Fruit fly (Drosophila melanogaster) whole organism, embryonic: Measurements from ENCODE around the gene CG12116.
A peak's percentile ranks its signal among the peaks of the same experiment; 100 is the strongest.

Source experiments
- CG10209 ChIP-seq: fragments of 200-800 bp; sonication (Bioruptor generic); optimal IDR thresholded peaks from 3 replicates; lab custom pipeline; 2017; ENCODE audit warnings: missing biosample characterization, mild to moderate bottlenecking, missing genetic modification characterization, missing genetic modification reagents
- CG11093 ChIP-seq: fragments of 200-800 bp; sonication (Bioruptor generic); IDR thresholded peaks from 3 replicates; pipeline ENCODE4 v1.3.6; 2022; ENCODE audit warnings: missing biosample characterization, missing genetic modification characterization
- CG11560 ChIP-seq: fragments of 200-800 bp; sonication (Bioruptor generic); IDR thresholded peaks from 3 replicates; pipeline ENCODE4 v1.3.6; 2022; ENCODE audit warnings: missing biosample characterization, missing genetic modification characterization
- CG12219 ChIP-seq: fragments of 200-800 bp; sonication (Bioruptor generic); optimal IDR thresholded peaks from 3 replicates; lab custom pipeline; 2018; ENCODE audit warnings: missing biosample characterization, mild to moderate bottlenecking, missing genetic modification characterization
- CG16779 ChIP-seq: fragments of 200-800 bp; sonication (Bioruptor generic); IDR thresholded peaks from 2 replicates; pipeline ENCODE4 v1.3.6; 2022; ENCODE audit warnings: missing biosample characterization, missing genetic modification characterization
- CG1792 ChIP-seq: fragments of 200-800 bp; sonication (Bioruptor generic); optimal IDR thresholded peaks from 2 replicates; lab custom pipeline; 2016; ENCODE audit warnings: missing biosample characterization, missing genetic modification characterization
- CG2129 ChIP-seq: fragments of 200-800 bp; sonication (Bioruptor generic); IDR thresholded peaks from 2 replicates; pipeline ENCODE4 v1.3.6; 2022; ENCODE audit warnings: missing biosample characterization, missing genetic modification characterization; ENCODE audit not compliant: partially characterized antibody
- CG2678 ChIP-seq: fragments of 200-800 bp; sonication (Bioruptor generic); optimal IDR thresholded peaks from 3 replicates; lab custom pipeline; 2019; ENCODE audit warnings: missing biosample characterization, mild to moderate bottlenecking, missing genetic modification characterization, moderate library complexity
- CG30020 ChIP-seq: fragments of 200-800 bp; optimal IDR thresholded peaks from 2 replicates; lab custom pipeline; 2019; ENCODE audit warnings: missing biosample characterization, mild to moderate bottlenecking, missing genetic modification characterization, moderate library complexity
- CG34422 ChIP-seq: fragments of 200-800 bp; sonication (Bioruptor generic); IDR thresholded peaks from 3 replicates; pipeline ENCODE4 v1.3.6; 2022; ENCODE audit warnings: missing biosample characterization, missing genetic modification characterization
- CG4820 ChIP-seq: fragments of 200-800 bp; sonication (Bioruptor generic); optimal IDR thresholded peaks from 3 replicates; lab custom pipeline; 2016; ENCODE audit warnings: missing biosample characterization, missing genetic modification characterization
- CG6272 ChIP-seq: fragments of 200-800 bp; sonication (Bioruptor generic); IDR thresholded peaks from 2 replicates; pipeline ENCODE4 v1.3.6; 2022; ENCODE audit warnings: missing biosample characterization, missing genetic modification characterization
- CG6683 ChIP-seq: fragments of 200-800 bp; sonication (Bioruptor generic); optimal IDR thresholded peaks from 2 replicates; lab custom pipeline; 2017; ENCODE audit warnings: missing biosample characterization, mild to moderate bottlenecking, missing genetic modification characterization, missing genetic modification reagents
- CG6813 ChIP-seq: fragments of 200-800 bp; sonication (Bioruptor generic); optimal IDR thresholded peaks from 2 replicates; lab custom pipeline; 2017; ENCODE audit warnings: missing biosample characterization, missing genetic modification characterization, mild to moderate bottlenecking, moderate library complexity, missing genetic modification reagents
- CG7556 ChIP-seq: fragments of 200-800 bp; sonication (Bioruptor generic); optimal IDR thresholded peaks from 2 replicates; lab custom pipeline; 2017; ENCODE audit warnings: missing biosample characterization, mild to moderate bottlenecking, missing genetic modification characterization
- CTCF ChIP-seq: fragments of 200-800 bp; sonication (Bioruptor generic); optimal IDR thresholded peaks from 2 replicates; lab custom pipeline; 2017; ENCODE audit warnings: missing biosample characterization, mild to moderate bottlenecking, missing genetic modification characterization, moderate library complexity
- Camta ChIP-seq: fragments of 200-800 bp; sonication (Bioruptor generic); optimal IDR thresholded peaks from 2 replicates; lab custom pipeline; 2016; ENCODE audit warnings: missing biosample characterization, missing genetic modification characterization
- CoRest ChIP-seq: fragments of 200-800 bp; sonication (Bioruptor generic); optimal IDR thresholded peaks from 3 replicates; lab custom pipeline; 2018; ENCODE audit warnings: missing biosample characterization, mild to moderate bottlenecking, missing genetic modification characterization, moderate library complexity
- Dbx ChIP-seq: fragments of 200-800 bp; sonication (Bioruptor generic); IDR thresholded peaks from 3 replicates; pipeline ENCODE4 v1.3.6; 2022; ENCODE audit warnings: missing biosample characterization, missing genetic modification characterization
- Eip74EF ChIP-seq, 2 experiments: fragments of 200-800 bp in 1 of 2; fragments of >200 bp in 1 of 2; sonication (Bioruptor generic) in 1 of 2; optimal IDR thresholded peaks; 2 replicates each; lab custom pipeline; 2017 to 2019; ENCODE audit warnings: missing biosample characterization in 2 of 2, missing genetic modification characterization in 2 of 2, mild to moderate bottlenecking in 1 of 2, moderate library complexity in 1 of 2
- Fer3 ChIP-seq: fragments of 200-800 bp; sonication (Bioruptor generic); optimal IDR thresholded peaks from 2 replicates; lab custom pipeline; 2018; ENCODE audit warnings: missing biosample characterization, mild to moderate bottlenecking, missing genetic modification characterization, moderate library complexity
- GATAe ChIP-seq: fragments of 200-800 bp; sonication (Bioruptor generic); conservative IDR thresholded peaks from 2 replicates; pipeline ENCODE4 v1.3.6; 2022; ENCODE audit warnings: missing biosample characterization, missing genetic modification characterization
- Gsc ChIP-seq: fragments of 200-800 bp; sonication (Bioruptor generic); IDR thresholded peaks from 2 replicates; pipeline ENCODE4 v1.3.6; 2022; ENCODE audit warnings: missing biosample characterization, missing genetic modification characterization
- HHEX ChIP-seq: fragments of 200-800 bp; sonication (Bioruptor generic); optimal IDR thresholded peaks from 3 replicates; lab custom pipeline; 2017; ENCODE audit warnings: missing biosample characterization, mild to moderate bottlenecking, missing genetic modification characterization, missing genetic modification reagents
- HLH54F ChIP-seq: fragments of 200-800 bp; sonication (Bioruptor generic); optimal IDR thresholded peaks from 3 replicates; lab custom pipeline; 2016; ENCODE audit warnings: missing biosample characterization, missing genetic modification characterization
- NK7.1 ChIP-seq: fragments of 200-800 bp; sonication (Bioruptor generic); optimal IDR thresholded peaks from 3 replicates; lab custom pipeline; 2016; ENCODE audit warnings: missing biosample characterization, missing genetic modification characterization
- Neu2 ChIP-seq: fragments of 200-800 bp; sonication (Bioruptor generic); optimal IDR thresholded peaks from 3 replicates; lab custom pipeline; 2016; ENCODE audit warnings: missing biosample characterization, missing genetic modification characterization, borderline replicate concordance
- Nf-YC ChIP-seq: fragments of 200-800 bp; optimal IDR thresholded peaks from 3 replicates; lab custom pipeline; 2019; ENCODE audit warnings: missing biosample characterization, mild to moderate bottlenecking, missing genetic modification characterization, moderate library complexity
- Optix ChIP-seq: fragments of 200-800 bp; sonication (Bioruptor generic); IDR thresholded peaks from 3 replicates; pipeline ENCODE4 v1.3.6; 2022; ENCODE audit warnings: missing biosample characterization, missing genetic modification characterization
- Sry-δ ChIP-seq: fragments of 200-800 bp; sonication (Bioruptor generic); optimal IDR thresholded peaks from 2 replicates; lab custom pipeline; 2016; ENCODE audit warnings: missing biosample characterization, missing genetic modification characterization
- Ssrp ChIP-seq: fragments of 200-800 bp; sonication (Bioruptor generic); optimal IDR thresholded peaks from 2 replicates; lab custom pipeline; 2018; ENCODE audit warnings: missing biosample characterization, mild to moderate bottlenecking, missing genetic modification characterization, moderate library complexity
- aop ChIP-seq: fragments of 200-800 bp; sonication (Bioruptor generic); IDR thresholded peaks from 2 replicates; pipeline ENCODE4 v1.3.6; 2022; ENCODE audit warnings: missing biosample characterization, missing genetic modification characterization
- bigmax ChIP-seq: fragments of 200-800 bp; sonication (Bioruptor generic); optimal IDR thresholded peaks from 2 replicates; lab custom pipeline; 2018; ENCODE audit warnings: missing biosample characterization, mild to moderate bottlenecking, missing genetic modification characterization
- cas ChIP-seq: fragments of 200-800 bp; sonication (Bioruptor generic); IDR thresholded peaks from 2 replicates; pipeline ENCODE4 v1.3.6; 2022; ENCODE audit warnings: missing biosample characterization, missing genetic modification characterization
- cato ChIP-seq: fragments of 200-800 bp; sonication (Bioruptor generic); optimal IDR thresholded peaks from 2 replicates; lab custom pipeline; 2016; ENCODE audit warnings: missing biosample characterization, missing genetic modification characterization, borderline replicate concordance
- chm ChIP-seq: fragments of 200-800 bp; sonication (Bioruptor generic); IDR thresholded peaks from 2 replicates; pipeline ENCODE4 v1.3.6; 2022; ENCODE audit warnings: missing biosample characterization, missing genetic modification characterization
- corto ChIP-seq: fragments of 200-800 bp; sonication (Bioruptor generic); optimal IDR thresholded peaks from 2 replicates; lab custom pipeline; 2016; ENCODE audit warnings: missing biosample characterization, mild to moderate bottlenecking, missing genetic modification characterization, moderate library complexity
- dmrt11E ChIP-seq: fragments of 200-800 bp; sonication (Bioruptor generic); optimal IDR thresholded peaks from 3 replicates; lab custom pipeline; 2018; ENCODE audit warnings: missing biosample characterization, mild to moderate bottlenecking, missing genetic modification characterization, moderate library complexity
- dpn ChIP-seq, 2 experiments: fragments of 200-800 bp; sonication (Bioruptor generic); optimal IDR thresholded peaks; 3 replicates each; lab custom pipeline; 2016; ENCODE audit warnings: missing biosample characterization in 2 of 2, missing genetic modification characterization in 2 of 2
- ewg ChIP-seq: fragments of 200-800 bp; sonication (Bioruptor generic); optimal IDR thresholded peaks from 3 replicates; lab custom pipeline; 2017; ENCODE audit warnings: mild to moderate bottlenecking, missing biosample characterization, missing genetic modification reagents, missing genetic modification characterization
- fru ChIP-seq: fragments of >200 bp; optimal IDR thresholded peaks from 2 replicates; lab custom pipeline; 2017
- ftz-f1 ChIP-seq: fragments of 200-800 bp; sonication (Bioruptor generic); optimal IDR thresholded peaks from 2 replicates; lab custom pipeline; 2016; ENCODE audit warnings: missing biosample characterization, missing genetic modification characterization
- gcm ChIP-seq: fragments of 200-800 bp; sonication (Bioruptor generic); optimal IDR thresholded peaks from 2 replicates; lab custom pipeline; 2019; ENCODE audit warnings: missing biosample characterization, mild to moderate bottlenecking, missing genetic modification characterization, moderate library complexity
- grau ChIP-seq: fragments of 200-800 bp; optimal IDR thresholded peaks from 3 replicates; lab custom pipeline; 2019; ENCODE audit warnings: missing biosample characterization, mild to moderate bottlenecking, missing genetic modification characterization, moderate library complexity
- gsb-n ChIP-seq: fragments of 200-800 bp; sonication (Bioruptor generic); optimal IDR thresholded peaks from 3 replicates; lab custom pipeline; 2018; ENCODE audit warnings: missing biosample characterization, mild to moderate bottlenecking, missing genetic modification characterization
- jumu ChIP-seq: fragments of 200-800 bp; sonication (Bioruptor generic); optimal IDR thresholded peaks from 3 replicates; lab custom pipeline; 2016; ENCODE audit warnings: missing biosample characterization, missing genetic modification characterization
- knrl ChIP-seq: fragments of 200-800 bp; sonication (Bioruptor generic); IDR thresholded peaks from 3 replicates; pipeline ENCODE4 v1.3.6; 2022; ENCODE audit warnings: missing biosample characterization, missing genetic modification characterization; ENCODE audit not compliant: partially characterized antibody
- onecut ChIP-seq: fragments of 200-800 bp; sonication (Bioruptor generic); IDR thresholded peaks from 2 replicates; pipeline ENCODE4 v1.3.6; 2022; ENCODE audit warnings: missing biosample characterization, missing genetic modification characterization
- otp ChIP-seq: fragments of 200-800 bp; sonication (Bioruptor generic); IDR thresholded peaks from 3 replicates; pipeline ENCODE4, ENCODE4 v1.3.6; 2022; ENCODE audit warnings: missing biosample characterization, missing genetic modification characterization
- p53 ChIP-seq: fragments of 200-800 bp; sonication (Bioruptor generic); optimal IDR thresholded peaks from 2 replicates; lab custom pipeline; 2016; ENCODE audit warnings: missing biosample characterization, missing genetic modification characterization
- pnt ChIP-seq: fragments of 200-800 bp; sonication (Bioruptor generic); optimal IDR thresholded peaks from 3 replicates; lab custom pipeline; 2016; ENCODE audit warnings: missing biosample characterization, missing genetic modification characterization

Gene CG12116

DNA sequence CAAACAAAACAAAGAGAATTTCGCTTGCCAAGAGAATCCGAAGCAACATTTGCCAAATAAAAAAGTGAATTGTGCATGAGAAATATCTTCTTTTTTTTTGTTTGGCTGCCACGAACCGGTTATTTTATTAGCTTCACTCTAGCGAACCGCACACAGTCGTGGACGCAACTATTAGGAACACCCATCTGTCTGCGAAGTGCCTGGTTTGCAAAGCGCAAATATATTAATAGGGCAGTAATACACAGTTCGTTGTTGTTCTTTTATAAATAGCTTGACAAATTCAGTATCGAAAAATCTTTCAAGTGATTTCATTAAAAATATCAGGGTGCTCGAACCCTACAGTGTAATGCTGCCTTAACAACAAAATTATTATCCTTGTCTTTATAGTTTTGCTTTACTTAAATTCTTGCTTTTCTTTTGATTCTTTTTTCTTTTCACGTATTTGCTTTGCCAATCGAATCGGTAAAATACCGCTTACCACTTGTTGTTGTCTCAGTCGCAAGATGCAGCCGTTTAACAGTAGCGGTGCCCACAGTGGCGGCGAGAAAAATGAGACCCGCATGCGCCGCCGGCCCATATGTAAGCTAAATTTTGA, 22.7 kb upstream of the CG12116 start (continued):
- TF ChIP-seq aop (GFP tag; lab: Robert Waterston, UW) (no peak), CG6683 (GFP tag; lab: Kevin White, UChicago) (no peak), HLH54F (GFP tag; lab: Kevin White, UChicago) (peak; percentile 18), Ssrp (tag; lab: Kevin White, UChicago) (no peak), cato (no peak), CG2678 (tag; lab: Kevin White, UChicago) (peak; percentile 14), CoRest (tag; lab: Kevin White, UChicago) (no peak), GATAe (no peak), chm (no peak), CG7556 (GFP tag; lab: Kevin White, UChicago) (peak; percentile 3), p53 (GFP tag; lab: Kevin White, UChicago) (no peak), ftz-f1 (GFP tag; lab: Kevin White, UChicago) (no peak), Sry-δ (no peak), fru (no peak), Optix (GFP tag; lab: Robert Waterston, UW) (0 out of 3 replicates have a peak, but pooled peaks have one; percentile 21), Gsc (no peak), corto (GFP tag; lab: Kevin White, UChicago) (no peak), Camta (GFP tag; lab: Kevin White, UChicago) (no peak), CTCF (GFP tag; lab: Kevin White, UChicago) (no peak), Neu2 (GFP tag; lab: Kevin White, UChicago) (no peak), Fer3 (tag; lab: Kevin White, UChicago) (no peak), cas (GFP tag; lab: Robert Waterston, UW) (no peak), otp (GFP tag; lab: Robert Waterston, UW) (no peak), grau (tag; lab: Kevin White, UChicago) (peak; percentile 16), Nf-YC (tag; lab: Kevin White, UChicago) (no peak), knrl (GFP tag; lab: Robert Waterston, UW) (no peak), CG12219 (no peak), dpn (GFP tag; optimal IDR thresholded peaks at IDR 0.05; lab: Kevin White, UChicago) (peak; percentile 31 to 35), CG6272 (GFP tag; lab: Robert Waterston, UW) (0 out of 2 replicates have a peak, but pooled peaks have one; percentile 12), CG11560 (tag; lab: Robert Waterston, UW) (no peak), CG1792 (GFP tag; lab: Kevin White, UChicago) (no peak), Dbx (no peak), onecut (GFP tag; lab: Robert Waterston, UW) (no peak), CG10209 (GFP tag; lab: Kevin White, UChicago) (peak; percentile 11), CG2129 (GFP tag; lab: Robert Waterston, UW) (no peak), jumu (no peak), gcm (no peak), CG4820 (peak; percentile 28), bigmax (GFP tag; lab: Kevin White, UChicago) (no peak), pnt (GFP tag; lab: Kevin White, UChicago) (peak; percentile 21), Eip74EF (GFP tag; optimal IDR thresholded peaks at IDR 0.05; lab: Kevin White, UChicago) (no peak), CG30020 (no peak), CG11093 (GFP tag; lab: Robert Waterston, UW) (no peak), CG34422 (no peak), CG16779 (GFP tag; lab: Robert Waterston, UW) (no peak), HHEX (no peak), dmrt11E (tag; lab: Kevin White, UChicago) (no peak), gsb-n (tag; lab: Kevin White, UChicago) (no peak), NK7.1 (GFP tag; lab: Kevin White, UChicago) (no peak), CG6813 (GFP tag; lab: Kevin White, UChicago) (no peak), ewg (no peak)
